Worm (Caenorhabditis elegans) whole organism, L3 larva: ENCODE data around the gene sel-1.

ENCODE experiments used
- R02D3.7 ChIP-seq: fragments of 150-350 bp; optimal IDR thresholded peaks from 2 replicates; lab custom pipeline; 2014; ENCODE audit warnings: missing biosample characterization, missing genetic modification characterization
- ZK546.5 ChIP-seq: sonication (generic microtip); optimal IDR thresholded peaks from 2 replicates; lab custom pipeline; 2017; ENCODE audit warnings: missing biosample characterization, missing genetic modification characterization
- aly-2 ChIP-seq: fragments of 150-350 bp; optimal IDR thresholded peaks from 2 replicates; lab custom pipeline; 2014; ENCODE audit warnings: missing biosample characterization, missing genetic modification characterization
- ama-1 ChIP-seq: fragments of 150-350 bp; optimal IDR thresholded peaks from 2 replicates; lab custom pipeline; 2018
- ceh-16 ChIP-seq: sonication (generic microtip); optimal IDR thresholded peaks from 2 replicates; lab custom pipeline; 2017; ENCODE audit warnings: missing biosample characterization, missing genetic modification characterization
- ceh-28 ChIP-seq: fragments of 150-350 bp; optimal IDR thresholded peaks from 2 replicates; lab custom pipeline; 2014; ENCODE audit warnings: missing biosample characterization, missing genetic modification reagents, missing genetic modification characterization
- ceh-82 ChIP-seq: fragments of 150-350 bp; optimal IDR thresholded peaks from 2 replicates; lab custom pipeline; 2014; ENCODE audit warnings: missing biosample characterization, missing genetic modification characterization
- daf-12 ChIP-seq: fragments of 150-350 bp; optimal IDR thresholded peaks from 2 replicates; lab custom pipeline; 2014; ENCODE audit warnings: missing biosample characterization, missing genetic modification reagents, missing genetic modification characterization
- egl-27 ChIP-seq: sonication (generic microtip); optimal IDR thresholded peaks from 4 replicates; lab custom pipeline; 2017; ENCODE audit warnings: missing biosample characterization, missing genetic modification reagents, missing genetic modification characterization
- egl-5 ChIP-seq: fragments of 150-350 bp; optimal IDR thresholded peaks from 2 replicates; lab custom pipeline; 2017; ENCODE audit warnings: missing biosample characterization, missing genetic modification reagents, missing genetic modification characterization, inconsistent platforms
- elt-1 ChIP-seq: fragments of 150-350 bp; optimal IDR thresholded peaks from 2 replicates; lab custom pipeline; 2014; ENCODE audit warnings: missing biosample characterization, missing genetic modification characterization
- elt-2 ChIP-seq: sonication (generic microtip); optimal IDR thresholded peaks from 2 replicates; lab custom pipeline; 2016; ENCODE audit warnings: missing genetic modification reagents, mild to moderate bottlenecking, missing genetic modification characterization, missing compliant biosample characterization
- elt-3 ChIP-seq, 3 experiments: fragments of 150-350 bp in 1 of 3; sonication (generic microtip) in 2 of 3; optimal IDR thresholded peaks; 2 replicates in 2 of 3; 4 replicates in 1 of 3; lab custom pipeline; 2014 to 2017; ENCODE audit warnings: missing biosample characterization in 3 of 3, missing genetic modification characterization in 3 of 3
- eor-1 ChIP-seq, 2 experiments: fragments of 150-350 bp; optimal IDR thresholded peaks; 2 replicates each; lab custom pipeline; 2014 to 2018; ENCODE audit warnings: missing biosample characterization in 2 of 2, missing genetic modification characterization in 2 of 2
- fkh-2 ChIP-seq: fragments of 150-350 bp; optimal IDR thresholded peaks from 2 replicates; lab custom pipeline; 2014; ENCODE audit warnings: missing biosample characterization, missing genetic modification reagents, missing genetic modification characterization
- fos-1 ChIP-seq: fragments of 150-350 bp; optimal IDR thresholded peaks from 2 replicates; lab custom pipeline; 2014; ENCODE audit warnings: missing biosample characterization, missing genetic modification characterization
- hmg-11 ChIP-seq: sonication (generic microtip); optimal IDR thresholded peaks from 2 replicates; lab custom pipeline; 2016; ENCODE audit warnings: missing genetic modification characterization, missing compliant biosample characterization
- jun-1 ChIP-seq: fragments of 150-350 bp; optimal IDR thresholded peaks from 2 replicates; lab custom pipeline; 2014; ENCODE audit warnings: missing biosample characterization, missing genetic modification reagents, missing genetic modification characterization
- lin-15B ChIP-seq: fragments of 150-350 bp; optimal IDR thresholded peaks from 2 replicates; lab custom pipeline; 2014; ENCODE audit warnings: missing biosample characterization, missing genetic modification characterization
- lin-39 ChIP-seq: fragments of 150-350 bp; optimal IDR thresholded peaks from 2 replicates; lab custom pipeline; 2018; ENCODE audit warnings: missing biosample characterization, missing genetic modification reagents, missing genetic modification characterization
- lsy-12 ChIP-seq: sonication (generic microtip); optimal IDR thresholded peaks from 2 replicates; lab custom pipeline; 2016; ENCODE audit warnings: mild to moderate bottlenecking, missing genetic modification characterization, missing compliant biosample characterization
- mml-1 ChIP-seq: fragments of 150-350 bp; sonication (generic microtip); optimal IDR thresholded peaks from 3 replicates; lab custom pipeline; 2014; ENCODE audit warnings: missing biosample characterization, missing genetic modification characterization
- nfya-1 ChIP-seq: sonication (generic microtip); optimal IDR thresholded peaks from 2 replicates; lab custom pipeline; 2017; ENCODE audit warnings: missing genetic modification characterization, mild to moderate bottlenecking, missing compliant biosample characterization, antibody characterized with exemption, moderate library complexity; ENCODE audit not compliant: insufficient read depth
- nhr-11 ChIP-seq: fragments of 150-350 bp; optimal IDR thresholded peaks from 2 replicates; lab custom pipeline; 2014; ENCODE audit warnings: missing biosample characterization, missing genetic modification characterization
- nhr-12 ChIP-seq: fragments of 150-350 bp; optimal IDR thresholded peaks from 2 replicates; lab custom pipeline; 2014; ENCODE audit warnings: missing biosample characterization, missing genetic modification characterization
- nhr-23 ChIP-seq: fragments of 150-350 bp; optimal IDR thresholded peaks from 2 replicates; lab custom pipeline; 2014; ENCODE audit warnings: missing biosample characterization, missing genetic modification reagents, missing genetic modification characterization
- nhr-25 ChIP-seq: sonication (generic microtip); optimal IDR thresholded peaks from 2 replicates; lab custom pipeline; 2017; ENCODE audit warnings: missing biosample characterization, missing genetic modification characterization
- nhr-43 ChIP-seq: sonication (generic microtip); optimal IDR thresholded peaks from 2 replicates; lab custom pipeline; 2016; ENCODE audit warnings: mild to moderate bottlenecking, missing genetic modification characterization, missing compliant biosample characterization; ENCODE audit not compliant: poor library complexity, severe bottlenecking
- nhr-67 ChIP-seq: fragments of 150-350 bp; optimal IDR thresholded peaks from 2 replicates; lab custom pipeline; 2014; ENCODE audit warnings: missing biosample characterization, missing genetic modification characterization
- nhr-76 ChIP-seq: fragments of 150-350 bp; sonication (generic microtip); optimal IDR thresholded peaks from 5 replicates; lab custom pipeline; 2014; ENCODE audit warnings: missing biosample characterization, missing genetic modification characterization
- pha-4 ChIP-seq: fragments of 150-350 bp; optimal IDR thresholded peaks from 2 replicates; lab custom pipeline; 2014; ENCODE audit warnings: missing biosample characterization, missing genetic modification reagents, missing genetic modification characterization
- pqm-1 ChIP-seq: fragments of 150-350 bp; optimal IDR thresholded peaks from 2 replicates; lab custom pipeline; 2017; ENCODE audit warnings: missing biosample characterization, missing genetic modification characterization, inconsistent platforms
- snpc-4 ChIP-seq: fragments of 150-350 bp; optimal IDR thresholded peaks from 2 replicates; lab custom pipeline; 2014; ENCODE audit warnings: missing biosample characterization, missing genetic modification characterization
- tbx-2 ChIP-seq: sonication (generic microtip); optimal IDR thresholded peaks from 2 replicates; lab custom pipeline; 2016; ENCODE audit warnings: mild to moderate bottlenecking, missing genetic modification characterization, missing compliant biosample characterization
- unc-39 ChIP-seq: sonication (generic microtip); optimal IDR thresholded peaks from 4 replicates; lab custom pipeline; 2017; ENCODE audit warnings: missing biosample characterization, missing genetic modification characterization
- unc-62 ChIP-seq: fragments of 150-350 bp; sonication (generic microtip); optimal IDR thresholded peaks from 4 replicates; lab custom pipeline; 2014; ENCODE audit warnings: missing biosample characterization, missing genetic modification reagents, missing genetic modification characterization
- ztf-11 ChIP-seq: fragments of 150-350 bp; optimal IDR thresholded peaks from 2 replicates; lab custom pipeline; 2014; ENCODE audit warnings: missing biosample characterization, missing genetic modification characterization

The sel-1 gene

DNA sequence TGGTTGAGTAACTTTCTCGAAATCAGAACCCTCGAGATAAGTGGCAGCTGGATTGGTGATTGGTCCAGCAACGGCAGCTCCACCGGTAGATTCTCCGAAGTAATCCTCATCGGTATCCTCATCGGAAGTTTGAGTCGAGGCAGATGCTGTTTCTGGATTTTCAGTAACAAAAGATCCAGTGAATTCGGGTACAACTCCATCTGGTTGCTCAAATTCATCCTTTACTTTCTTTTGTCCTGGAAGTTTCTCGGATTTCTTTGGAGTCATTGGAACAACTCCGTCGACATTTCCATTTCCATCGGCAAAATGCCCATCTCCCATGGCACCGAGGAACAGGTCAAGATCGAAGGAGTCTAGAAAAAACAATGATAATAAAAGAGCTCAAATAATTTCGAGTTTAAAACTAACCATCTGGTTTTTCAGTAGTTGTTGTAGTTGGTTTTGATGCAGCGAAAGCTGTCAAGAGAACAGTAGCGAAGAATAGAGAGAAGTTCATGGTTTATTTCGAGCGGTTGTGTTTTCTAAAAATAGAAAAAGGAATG lies 7.8 kb upstream of the sel-1 start, which contains the start of gene F45D3.4:
Gene F45D3.4 (minus strand): TSS at position 521 of the 542 bp plus-strand sequence.
- TF ChIP-seq lin-15B (tag; lab: Kevin White, UChicago) (no peak), nhr-25 (tag; lab: Kevin White, UChicago) (peak; percentile 2), ama-1 (lab: Kevin White, UChicago) (peak; percentile 90), lin-39 (peak; percentile 41)

DNA sequence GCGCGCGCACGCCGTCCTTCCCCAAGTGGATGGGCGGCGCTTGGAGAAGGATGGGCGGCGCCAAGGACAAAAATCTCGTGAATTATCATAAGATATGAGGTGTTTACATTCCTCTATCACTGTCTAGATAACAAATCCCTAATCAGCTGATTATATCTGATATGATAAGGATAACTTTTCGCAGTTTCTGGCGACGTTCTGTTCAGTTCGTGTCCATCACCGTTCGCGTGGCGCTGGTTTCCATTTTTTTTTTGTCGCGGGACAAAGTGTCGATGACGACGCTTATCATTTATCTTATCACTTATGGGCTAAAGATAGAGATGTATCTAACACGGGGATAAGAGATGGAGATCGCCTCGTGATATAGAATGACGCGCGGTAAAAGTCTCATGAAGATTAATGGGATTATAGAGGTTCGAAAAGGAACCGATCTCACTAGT lies 7.2 kb upstream of the sel-1 start:
- TF ChIP-seq nhr-23 (tag; lab: Kevin White, UChicago): peak; percentile 89
- TF ChIP-seq pha-4 (tag; lab: Kevin White, UChicago): no peak
- TF ChIP-seq pqm-1 (tag; lab: Kevin White, UChicago): no peak
- peak; percentile 13 for TF ChIP-seq mml-1 (tag; lab: Kevin White, UChicago)
- TF ChIP-seq nhr-11: no peak
- TF ChIP-seq lsy-12 (tag; lab: Kevin White, UChicago): no peak
- no peak for TF ChIP-seq unc-39 (tag; lab: Kevin White, UChicago)
- peak; percentile 13 for TF ChIP-seq nhr-25 (tag; lab: Kevin White, UChicago)
- TF ChIP-seq fkh-2: no peak
- TF ChIP-seq nhr-67: no peak
- TF ChIP-seq egl-27 (tag; lab: Kevin White, UChicago): no peak
- TF ChIP-seq ceh-28 (tag; lab: Kevin White, UChicago): peak; percentile 11
- TF ChIP-seq daf-12 (tag; lab: Kevin White, UChicago): no peak
- no peak for TF ChIP-seq fos-1 (tag; lab: Kevin White, UChicago)
- TF ChIP-seq ceh-82 (tag; lab: Kevin White, UChicago): no peak
- no peak for TF ChIP-seq egl-5 (tag; lab: Kevin White, UChicago)
- TF ChIP-seq nhr-76: no peak
- no peak for TF ChIP-seq hmg-11 (tag; lab: Kevin White, UChicago)
- peak; percentile 26 for TF ChIP-seq tbx-2
- no peak for TF ChIP-seq unc-62
- TF ChIP-seq snpc-4: no peak
- TF ChIP-seq ceh-16: no peak
- peak; percentile 81 for TF ChIP-seq nhr-43
- no peak for TF ChIP-seq ztf-11 (tag; lab: Kevin White, UChicago)
- peak; percentile 97 to 99 (median 99) for TF ChIP-seq elt-3 (tag; optimal IDR thresholded peaks at IDR 0.05; lab: Kevin White, UChicago)

DNA sequence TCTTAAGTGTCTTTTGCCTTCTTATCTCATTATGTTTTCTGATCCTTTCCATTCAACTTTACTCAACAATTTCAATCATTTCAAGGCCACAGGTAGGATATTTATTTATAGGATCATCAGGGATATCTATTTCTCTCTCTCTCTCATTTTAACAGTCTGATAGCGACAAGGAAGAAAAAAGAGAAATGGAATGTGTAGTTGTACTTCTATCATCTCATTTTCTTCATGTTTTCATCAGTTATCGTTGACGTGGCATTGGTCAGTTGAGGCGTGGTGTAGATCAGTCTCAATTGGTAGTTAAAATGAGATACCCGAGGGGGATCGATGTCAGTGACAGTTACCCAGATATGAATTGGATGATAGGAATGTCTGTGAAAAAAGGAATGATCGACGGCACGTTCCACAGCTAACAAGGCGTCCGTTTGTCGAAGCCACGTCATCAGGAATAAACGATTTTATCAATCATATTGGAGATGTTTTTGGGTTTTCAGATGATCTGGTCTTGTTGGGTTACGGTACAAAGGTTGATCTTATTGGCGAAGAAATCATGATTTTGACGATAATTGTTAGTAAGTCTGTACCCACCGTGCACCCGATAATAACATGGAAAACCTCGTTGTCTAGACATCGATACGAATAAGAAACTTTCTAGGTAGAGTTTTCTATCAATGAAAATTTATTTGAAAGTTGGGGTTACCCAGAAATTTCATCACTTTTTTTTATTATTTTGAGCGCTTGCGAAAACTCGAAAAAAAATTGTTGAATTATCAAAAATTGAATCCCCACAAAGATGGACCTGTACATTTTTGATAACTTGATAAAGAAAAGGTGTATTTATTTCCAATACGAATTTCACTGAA lies 6.1 kb upstream of the sel-1 start:
- TF ChIP-seq elt-1 (tag; lab: Kevin White, UChicago) (no peak), nhr-11 (no peak), ceh-16 (no peak), snpc-4 (no peak), fkh-2 (no peak), eor-1 (tag; optimal IDR thresholded peaks at IDR 0.05; lab: Kevin White, UChicago) (no peak), elt-2 (tag; lab: Kevin White, UChicago) (no peak), lin-39 (no peak), nhr-25 (tag; lab: Kevin White, UChicago) (peak; percentile 58), daf-12 (tag; lab: Kevin White, UChicago) (no peak), nhr-43 (peak; percentile 63), ZK546.5 (tag; lab: Kevin White, UChicago) (no peak), unc-62 (no peak), jun-1 (tag; lab: Kevin White, UChicago) (no peak), nhr-12 (tag; lab: Kevin White, UChicago) (no peak), elt-3 (tag; optimal IDR thresholded peaks at IDR 0.05; lab: Kevin White, UChicago) (peak; percentile 52 to 84 (median 84)), tbx-2 (peak; percentile 37), fos-1 (tag; lab: Kevin White, UChicago) (no peak), egl-27 (tag; lab: Kevin White, UChicago) (no peak), pha-4 (tag; lab: Kevin White, UChicago) (no peak), R02D3.7 (tag; lab: Kevin White, UChicago) (peak; percentile 34), nfya-1 (tag; lab: Kevin White, UChicago) (no peak), ceh-28 (tag; lab: Kevin White, UChicago) (peak; percentile 42), nhr-23 (tag; lab: Kevin White, UChicago) (peak; percentile 77), mml-1 (tag; lab: Kevin White, UChicago) (no peak), aly-2 (no peak), ama-1 (lab: Kevin White, UChicago) (peak; percentile 4), ztf-11 (tag; lab: Kevin White, UChicago) (no peak)
